Worm (Caenorhabditis elegans) whole organism, late embryonic: Measurements from ENCODE around the gene spat-2.

Source experiments
- F13H6.1 ChIP-seq: sonication (generic microtip); optimal IDR thresholded peaks from 2 replicates; lab custom pipeline; 2016; ENCODE audit warnings: missing genetic modification characterization, missing compliant biosample characterization
- ceh-30 ChIP-seq: fragments of 150-350 bp; optimal IDR thresholded peaks from 2 replicates; lab custom pipeline; 2014; ENCODE audit warnings: missing biosample characterization, missing genetic modification characterization
- fkh-10 ChIP-seq: fragments of 150-350 bp; optimal IDR thresholded peaks from 2 replicates; lab custom pipeline; 2014; ENCODE audit warnings: missing biosample characterization, missing genetic modification reagents, missing genetic modification characterization
- nhr-11 ChIP-seq: fragments of 150-350 bp; optimal IDR thresholded peaks from 2 replicates; lab custom pipeline; 2014; ENCODE audit warnings: missing biosample characterization, missing genetic modification characterization
- sox-4 ChIP-seq: sonication (generic microtip); optimal IDR thresholded peaks from 2 replicates; lab custom pipeline; 2017; ENCODE audit warnings: mild to moderate bottlenecking, missing genetic modification characterization, inconsistent platforms, missing compliant biosample characterization
- tbx-2 ChIP-seq: sonication (generic microtip); optimal IDR thresholded peaks from 2 replicates; lab custom pipeline; 2016; ENCODE audit warnings: missing genetic modification characterization, missing compliant biosample characterization
- ttx-3 ChIP-seq: sonication (generic microtip); optimal IDR thresholded peaks from 2 replicates; lab custom pipeline; 2016; ENCODE audit warnings: missing genetic modification reagents, missing genetic modification characterization, missing compliant biosample characterization

DNA sequence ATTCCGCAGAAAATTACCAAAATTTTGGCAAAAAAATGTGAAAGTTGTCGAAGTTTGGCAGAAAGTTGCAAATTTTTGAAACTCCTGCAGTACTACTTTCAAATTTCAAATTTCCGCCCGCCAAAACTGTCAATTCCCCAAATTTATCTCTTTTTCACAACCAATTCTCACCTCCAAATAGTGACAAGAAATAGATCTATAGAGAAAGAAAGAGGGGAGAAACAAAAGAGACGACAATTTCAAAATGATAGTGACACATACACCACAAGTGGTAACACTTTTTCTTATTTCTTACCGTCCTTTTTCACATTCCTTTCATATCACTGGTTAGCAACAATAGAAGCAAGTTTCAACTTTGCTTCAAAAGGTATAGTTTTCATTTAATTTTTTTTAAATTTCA is 47.3 kb downstream of the spat-2 start:
- TF ChIP-seq fkh-10 (no peak), tbx-2 (tag; lab: Kevin White, UChicago) (no peak), sox-4 (no peak), nhr-11 (tag; lab: Kevin White, UChicago) (no peak), F13H6.1 (no peak), ttx-3 (tag; lab: Kevin White, UChicago) (no peak), ceh-30 (tag; lab: Kevin White, UChicago) (no peak)
